In genomic region chrIII:6871668-6872067, ce11 we compare ENCODE assay signal across 6 worm cellular contexts.
TF ChIP-seq lines count a peak whose summit lies in the region.

No protein-coding gene starts in this region.

TF ChIP-seq in whole organism, L1 larva, 84 proteins besides CTCF, POLR2A, EP300 and RAD21:
- TF ChIP-seq ceh-82 (tag; optimal IDR thresholded peaks at IDR 0.05; lab: Kevin White, UChicago), result peak in 1 of 3 experiments; percentile 24
- TF ChIP-seq lin-14 (GFP tag; optimal IDR thresholded peaks at IDR 0.05; lab: Kevin White, UChicago), result peak; percentile 49
- peak; percentile 12 for TF ChIP-seq rnt-1 (tag; optimal IDR thresholded peaks at IDR 0.05; lab: Kevin White, UChicago)
- TF ChIP-seq ztf-11 (tag; optimal IDR thresholded peaks at IDR 0.05; lab: Kevin White, UChicago), result no peak
- no peak for TF ChIP-seq fkh-4 (tag; optimal IDR thresholded peaks at IDR 0.05; lab: Kevin White, UChicago; ENCODE audit: borderline replicate concordance)
- no peak for TF ChIP-seq C34B4.2 (tag; optimal IDR thresholded peaks at IDR 0.05; lab: Kevin White, UChicago)
- TF ChIP-seq tbx-2 (tag; optimal IDR thresholded peaks at IDR 0.05; lab: Kevin White, UChicago), result peak; percentile 2
- TF ChIP-seq sox-4 (tag; optimal IDR thresholded peaks at IDR 0.05; lab: Kevin White, UChicago), result no peak
- TF ChIP-seq nhr-11 (tag; optimal IDR thresholded peaks at IDR 0.05; lab: Kevin White, UChicago), result no peak
- TF ChIP-seq pqm-1 (tag; optimal IDR thresholded peaks at IDR 0.05; lab: Kevin White, UChicago), result no peak
- no peak for TF ChIP-seq ceh-90 (tag; optimal IDR thresholded peaks at IDR 0.05; lab: Kevin White, UChicago)
TF ChIP-seq in whole organism, L1 larva: peak in this region for 4.

TF ChIP-seq in whole organism, L2 larva, 48 proteins besides CTCF, POLR2A, EP300 and RAD21 (continues in another document):
- TF ChIP-seq mdl-1 (tag; optimal IDR thresholded peaks at IDR 0.05; lab: Kevin White, UChicago) (no peak), unc-62 (GFP tag; optimal IDR thresholded peaks at IDR 0.05; lab: Kevin White, UChicago) (no peak), sem-4 (tag; optimal IDR thresholded peaks at IDR 0.05; lab: Kevin White, UChicago) (peak; percentile 23), lsy-2 (tag; optimal IDR thresholded peaks at IDR 0.05; lab: Kevin White, UChicago) (peak in 1 of 2 experiments; percentile 23), nhr-25 (tag; optimal IDR thresholded peaks at IDR 0.05; lab: Kevin White, UChicago) (no peak), F13H6.1 (tag; optimal IDR thresholded peaks at IDR 0.05; lab: Kevin White, UChicago) (peak; percentile 40), C34F6.9 (tag; optimal IDR thresholded peaks at IDR 0.05; lab: Kevin White, UChicago) (peak; percentile 25), gmeb-1 (tag; optimal IDR thresholded peaks at IDR 0.05; lab: Kevin White, UChicago) (no peak), nhr-237 (tag; optimal IDR thresholded peaks at IDR 0.05; lab: Kevin White, UChicago) (no peak), sma-9 (GFP tag; optimal IDR thresholded peaks at IDR 0.05; lab: Kevin White, UChicago) (peak; percentile 27), sma-9 (tag; optimal IDR thresholded peaks at IDR 0.05; lab: Kevin White, UChicago) (no peak), nhr-129 (tag; optimal IDR thresholded peaks at IDR 0.05; lab: Kevin White, UChicago) (peak; percentile 37), nhr-21 (tag; optimal IDR thresholded peaks at IDR 0.05; lab: Kevin White, UChicago) (no peak), ceh-82 (tag; optimal IDR thresholded peaks at IDR 0.05; lab: Kevin White, UChicago) (no peak), crh-2 (tag; optimal IDR thresholded peaks at IDR 0.05; lab: Kevin White, UChicago) (no peak), lin-13 (GFP tag; optimal IDR thresholded peaks at IDR 0.05; lab: Kevin White, UChicago) (peak; percentile 27), nhr-23 (tag; optimal IDR thresholded peaks at IDR 0.05; lab: Kevin White, UChicago) (no peak)

TF ChIP-seq in whole organism, L3 larva, 47 proteins besides CTCF, POLR2A, EP300 and RAD21:
- TF ChIP-seq ceh-82 (tag; optimal IDR thresholded peaks at IDR 0.05; lab: Kevin White, UChicago), result no peak
- no peak for TF ChIP-seq nhr-67 (tag; optimal IDR thresholded peaks at IDR 0.05; lab: Kevin White, UChicago)
- TF ChIP-seq nfya-1 (tag; optimal IDR thresholded peaks at IDR 0.05; lab: Kevin White, UChicago; ENCODE audit: insufficient read depth), result peak; percentile 33
- TF ChIP-seq nhr-28 (tag; optimal IDR thresholded peaks at IDR 0.05; lab: Kevin White, UChicago), result no peak
- TF ChIP-seq ama-1 (optimal IDR thresholded peaks at IDR 0.05; lab: Kevin White, UChicago), result peak; percentile 29
- no peak for TF ChIP-seq egl-27 (tag; optimal IDR thresholded peaks at IDR 0.05; lab: Kevin White, UChicago)
- TF ChIP-seq hmg-11 (tag; optimal IDR thresholded peaks at IDR 0.05; lab: Kevin White, UChicago), result no peak
- no peak for TF ChIP-seq skn-1 (tag; optimal IDR thresholded peaks at IDR 0.05; lab: Kevin White, UChicago)
- no peak for TF ChIP-seq nhr-11 (tag; optimal IDR thresholded peaks at IDR 0.05; lab: Kevin White, UChicago)
- TF ChIP-seq lin-39 (tag; optimal IDR thresholded peaks at IDR 0.05; lab: Kevin White, UChicago), result peak; percentile 18
- TF ChIP-seq sea-2 (GFP tag; optimal IDR thresholded peaks at IDR 0.05; lab: Kevin White, UChicago), result no peak
- TF ChIP-seq mml-1 (tag; optimal IDR thresholded peaks at IDR 0.05; lab: Kevin White, UChicago), result no peak
- TF ChIP-seq egl-5 (tag; optimal IDR thresholded peaks at IDR 0.05; lab: Kevin White, UChicago), result peak; percentile 37

TF ChIP-seq in whole organism, L4 larva, 104 proteins besides CTCF, POLR2A, EP300 and RAD21:
- 0 out of 2 replicates have a peak, but pooled peaks have one; percentile 49 for TF ChIP-seq T26A8.4 (GFP tag; IDR thresholded peaks at IDR 0.05; lab: Robert Waterston, UW)
- peak; percentile 16; the same call in 1 of the 2 replicates for TF ChIP-seq ctbp-1 (GFP tag; IDR thresholded peaks at IDR 0.05; lab: Robert Waterston, UW)
- peak; percentile 6 for TF ChIP-seq hlh-11 (tag; optimal IDR thresholded peaks at IDR 0.05; lab: Kevin White, UChicago)
- TF ChIP-seq hmg-1.1 (GFP tag; IDR thresholded peaks at IDR 0.05; lab: Robert Waterston, UW), result no peak
- no peak for TF ChIP-seq D1046.2 (GFP tag; IDR thresholded peaks at IDR 0.05; lab: Robert Waterston, UW)
- no peak for TF ChIP-seq ceh-44 (GFP tag; IDR thresholded peaks at IDR 0.05; lab: Robert Waterston, UW)
- TF ChIP-seq unc-39 (tag; optimal IDR thresholded peaks at IDR 0.05; lab: Kevin White, UChicago), result no peak
- TF ChIP-seq aha-1 (tag; lab: Kevin White, UChicago), result peak; percentile 92
- TF ChIP-seq nhr-6 (tag; optimal IDR thresholded peaks at IDR 0.05; lab: Kevin White, UChicago), result no peak
- TF ChIP-seq lsy-2 (tag; optimal IDR thresholded peaks at IDR 0.05; lab: Kevin White, UChicago), result peak in 1 of 2 experiments; percentile 31
- TF ChIP-seq mep-1 (tag; optimal IDR thresholded peaks at IDR 0.05; lab: Kevin White, UChicago), result peak; percentile 36
- peak in 1 of 2 experiments; percentile 90 for TF ChIP-seq hif-1 (tag; optimal IDR thresholded peaks at IDR 0.05; lab: Kevin White, UChicago)

TF ChIP-seq in whole organism, mixed stage, embryonic, 35 proteins besides CTCF, POLR2A, EP300 and RAD21:
- TF ChIP-seq zip-8 (tag; optimal IDR thresholded peaks at IDR 0.05; lab: Kevin White, UChicago), result no peak
- peak; percentile 52 for TF ChIP-seq hlh-1 (tag; optimal IDR thresholded peaks at IDR 0.05; lab: Kevin White, UChicago)
- TF ChIP-seq nhr-2 (tag; optimal IDR thresholded peaks at IDR 0.05; lab: Kevin White, UChicago), result peak; percentile 46

TF ChIP-seq in whole organism, young adult, 124 proteins besides CTCF, POLR2A, EP300 and RAD21:
- TF ChIP-seq ceh-40 (GFP tag; IDR thresholded peaks at IDR 0.05; lab: Robert Waterston, UW) (no peak), lin-35 (GFP tag; optimal IDR thresholded peaks at IDR 0.05; lab: Kevin White, UChicago) (peak in 1 of 3 experiments; percentile 15), nfya-1 (tag; optimal IDR thresholded peaks at IDR 0.05; lab: Kevin White, UChicago; ENCODE audit: borderline replicate concordance, insufficient read depth) (no peak), aptf-2 (GFP tag; conservative IDR thresholded peaks at IDR 0.05; lab: Robert Waterston, UW) (no peak), ama-1 (optimal IDR thresholded peaks at IDR 0.05; lab: Kevin White, UChicago) (peak; percentile 26), ama-1 (GFP tag; optimal IDR thresholded peaks at IDR 0.05; lab: Kevin White, UChicago) (no peak), snpc-4 (GFP tag; optimal IDR thresholded peaks at IDR 0.05; lab: Kevin White, UChicago) (no peak), snpc-4 (tag; optimal IDR thresholded peaks at IDR 0.05; lab: Kevin White, UChicago) (no peak)
